Fruit fly (Drosophila melanogaster): ENCODE data around the gene CG44362.
A peak's percentile ranks its signal among the peaks of the same experiment; 100 is the strongest.

The CG44362 gene

dm6 chr3L:11365432-11366318, 31.7 kb upstream of the CG44362 start:
- TF ChIP-seq vri (GFP tag; optimal IDR thresholded peaks at IDR 0.05) (no peak), fd85E (GFP tag; optimal IDR thresholded peaks at IDR 0.05) (no peak), CG11294 (GFP tag; IDR thresholded peaks at IDR 0.05) (no peak; the same call in 1 of the 2 replicates), Hr39 (GFP tag; optimal IDR thresholded peaks at IDR 0.05) (peak; percentile 76), svp (GFP tag) (peak; percentile 81), Eip75B (GFP tag; optimal IDR thresholded peaks at IDR 0.05) (no peak), Sox102F (GFP tag; optimal IDR thresholded peaks at IDR 0.05) (no peak), fkh (GFP tag; optimal IDR thresholded peaks at IDR 0.05) (no peak), CG4318 (GFP tag; optimal IDR thresholded peaks at IDR 0.05) (peak; percentile 63), CG6808 (GFP tag; optimal IDR thresholded peaks at IDR 0.05) (peak; percentile 10), CG9139 (GFP tag; optimal IDR thresholded peaks at IDR 0.05) (no peak), eg (GFP tag; IDR thresholded peaks at IDR 0.05) (peak; percentile 72), CG3919 (GFP tag; optimal IDR thresholded peaks at IDR 0.05) (peak; percentile 61), Gug (GFP tag; IDR thresholded peaks at IDR 0.05) (peak; percentile 11; the same call in 1 of the 2 replicates), CG34406 (GFP tag; optimal IDR thresholded peaks at IDR 0.05) (peak; percentile 10), CG3032 (tag; optimal IDR thresholded peaks at IDR 0.05) (peak; percentile 57), CG8632 (GFP tag; optimal IDR thresholded peaks at IDR 0.05) (no peak), Ets96B (tag; optimal IDR thresholded peaks at IDR 0.05) (peak; percentile 1), fd59A (GFP tag; optimal IDR thresholded peaks at IDR 0.05) (peak; percentile 35), OdsH (GFP tag; optimal IDR thresholded peaks at IDR 0.05) (peak; percentile 69), CG10631 (GFP tag; optimal IDR thresholded peaks at IDR 0.05) (peak; percentile 61), ss (GFP tag; optimal IDR thresholded peaks at IDR 0.05) (no peak), Met (GFP tag; optimal IDR thresholded peaks at IDR 0.05) (peak; percentile 43), CG16779 (tag; optimal IDR thresholded peaks at IDR 0.05) (no peak), CG31627 (GFP tag; optimal IDR thresholded peaks at IDR 0.05) (peak; percentile 76), CG10669 (GFP tag; optimal IDR thresholded peaks at IDR 0.05) (peak; percentile 6), CG6792 (GFP tag; optimal IDR thresholded peaks at IDR 0.05) (peak; percentile 24), Ets21C (GFP tag; optimal IDR thresholded peaks at IDR 0.05) (peak; percentile 49), Eip93F (GFP tag; optimal IDR thresholded peaks at IDR 0.05) (no peak), dac (GFP tag; optimal IDR thresholded peaks at IDR 0.05) (peak; percentile 9), CG6163 (GFP tag; IDR thresholded peaks at IDR 0.05) (peak; percentile 85), Blimp-1 (GFP tag; optimal IDR thresholded peaks at IDR 0.05) (no peak), CG8119 (GFP tag; IDR thresholded peaks at IDR 0.05) (no peak; the same call in 1 of the 3 replicates), achi (GFP tag; optimal IDR thresholded peaks at IDR 0.05) (peak; percentile 57), Hr38 (GFP tag; optimal IDR thresholded peaks at IDR 0.05) (no peak), CG7368 (GFP tag; optimal IDR thresholded peaks at IDR 0.05) (peak; percentile 9), CG11762 (GFP tag; optimal IDR thresholded peaks at IDR 0.05; ENCODE audit: insufficient read depth) (peak; percentile 20), CG1621 (tag; optimal IDR thresholded peaks at IDR 0.05) (peak; percentile 97), Lpt (GFP tag; optimal IDR thresholded peaks at IDR 0.05) (peak; percentile 2), net (GFP tag; optimal IDR thresholded peaks at IDR 0.05) (no peak), esn (GFP tag; optimal IDR thresholded peaks at IDR 0.05) (peak; percentile 55), lz (GFP tag; optimal IDR thresholded peaks at IDR 0.05) (peak; percentile 48), Smox (GFP tag; optimal IDR thresholded peaks at IDR 0.05) (peak; percentile 62), CG15336 (GFP tag; IDR thresholded peaks at IDR 0.05) (peak; percentile 48), pdm3 (GFP tag; optimal IDR thresholded peaks at IDR 0.05) (peak; percentile 64), cyc (GFP tag; optimal IDR thresholded peaks at IDR 0.05) (peak; percentile 65), topi (GFP tag; optimal IDR thresholded peaks at IDR 0.05) (peak; percentile 38), spab (GFP tag; optimal IDR thresholded peaks at IDR 0.05) (no peak), CG11902 (GFP tag; optimal IDR thresholded peaks at IDR 0.05) (peak; percentile 62), Eip78C (GFP tag) (peak; percentile 62)
